Worm (Caenorhabditis elegans) whole organism, early embryonic: ENCODE results near the gene C32B5.6.

Experiments
- F13C5.2 ChIP-seq: sonication (generic microtip); optimal IDR thresholded peaks from 2 replicates; lab custom pipeline; 2017; ENCODE audit warnings: mild to moderate bottlenecking, missing genetic modification characterization, inconsistent platforms, missing compliant biosample characterization
- ets-7 ChIP-seq: sonication (generic microtip); optimal IDR thresholded peaks from 2 replicates; lab custom pipeline; 2016; ENCODE audit warnings: missing genotype, missing genetic modification characterization, missing compliant biosample characterization
- flt-1 ChIP-seq: fragments of 200-800 bp; sonication (Bioruptor generic); IDR thresholded peaks from 2 replicates; pipeline ENCODE4 v1.3.6; 2022; ENCODE audit warnings: missing genetic modification characterization, missing compliant biosample characterization
- hmg-4 ChIP-seq: fragments of 200-800 bp; sonication (Bioruptor generic); optimal IDR thresholded peaks from 2 replicates; lab custom pipeline; 2018; ENCODE audit warnings: mild to moderate bottlenecking, missing genetic modification characterization, missing compliant biosample characterization
- hnd-1 ChIP-seq: sonication (generic microtip); optimal IDR thresholded peaks from 2 replicates; lab custom pipeline; 2016; ENCODE audit warnings: missing genetic modification characterization, missing compliant biosample characterization
- scrt-1 ChIP-seq: fragments of 200-800 bp; sonication (Bioruptor generic); IDR thresholded peaks from 2 replicates; pipeline ENCODE4 v1.3.6; 2022; ENCODE audit warnings: missing genetic modification characterization, missing compliant biosample characterization
- sea-1 ChIP-seq: fragments of 200-800 bp; sonication (Bioruptor generic); conservative IDR thresholded peaks from 2 replicates; pipeline ENCODE4 v1.3.6; 2022; ENCODE audit warnings: missing genetic modification characterization, missing compliant biosample characterization
- tbx-37 ChIP-seq: fragments of 200-800 bp; sonication (Bioruptor generic); conservative IDR thresholded peaks from 2 replicates; pipeline ENCODE4 v1.3.6; 2022; ENCODE audit warnings: missing genetic modification reagents, missing genetic modification characterization, missing compliant biosample characterization
- tra-4 ChIP-seq: sonication (generic microtip); optimal IDR thresholded peaks from 2 replicates; lab custom pipeline; 2017; ENCODE audit warnings: missing genetic modification characterization, missing compliant biosample characterization

- TF ChIP-seq F13C5.2 (no peak), sea-1 (no peak), ets-7 (tag; lab: Kevin White, UChicago) (no peak), tra-4 (tag; lab: Kevin White, UChicago) (no peak), tbx-37 (GFP tag; lab: Robert Waterston, UW) (no peak), hnd-1 (tag; lab: Kevin White, UChicago) (no peak), hmg-4 (no peak), scrt-1 (no peak), flt-1 (no peak)
Observed at ce11 chrII:979135-979534, 10.9 kb downstream of the C32B5.6 start, which contains the start of the genes fbxc-17 and fbxc-15.
